Worm (Caenorhabditis elegans) whole organism, late embryonic: Measurements from ENCODE around the gene F53E10.1.

Experiments
- C08G9.2 ChIP-seq: sonication (generic microtip); optimal IDR thresholded peaks from 2 replicates; lab custom pipeline; 2016; ENCODE audit warnings: mild to moderate bottlenecking, missing genetic modification characterization, moderate library complexity, missing compliant biosample characterization
- F13H6.1 ChIP-seq: sonication (generic microtip); optimal IDR thresholded peaks from 2 replicates; lab custom pipeline; 2016; ENCODE audit warnings: missing genetic modification characterization, missing compliant biosample characterization
- K02D7.2 ChIP-seq: sonication (generic microtip); optimal IDR thresholded peaks from 2 replicates; lab custom pipeline; 2017; ENCODE audit warnings: mild to moderate bottlenecking, missing genetic modification characterization, missing compliant biosample characterization
- K09A11.1 ChIP-seq: sonication (generic microtip); optimal IDR thresholded peaks from 2 replicates; lab custom pipeline; 2017; ENCODE audit warnings: antibody characterized with exemption, mild to moderate bottlenecking, missing genetic modification characterization, missing compliant biosample characterization; ENCODE audit not compliant: insufficient read depth
- Y22D7AL.16 ChIP-seq: sonication (generic microtip); optimal IDR thresholded peaks from 2 replicates; lab custom pipeline; 2016; ENCODE audit warnings: missing genetic modification characterization, missing compliant biosample characterization
- ahr-1 ChIP-seq: sonication (generic microtip); optimal IDR thresholded peaks from 2 replicates; lab custom pipeline; 2016; ENCODE audit warnings: missing genetic modification characterization, missing compliant biosample characterization
- ama-1 ChIP-seq: fragments of 150-350 bp; optimal IDR thresholded peaks from 2 replicates; lab custom pipeline; 2014
- ceh-14 ChIP-seq: sonication (generic microtip); optimal IDR thresholded peaks from 2 replicates; lab custom pipeline; 2016; ENCODE audit warnings: missing genotype, missing genetic modification characterization, missing compliant biosample characterization
- ceh-45 ChIP-seq: fragments of 200-800 bp; sonication (Bioruptor generic); IDR thresholded peaks from 2 replicates; pipeline ENCODE4 v1.3.6; 2022; ENCODE audit warnings: missing genetic modification reagents, missing genetic modification characterization, missing compliant biosample characterization
- dmd-4 ChIP-seq: sonication (generic microtip); optimal IDR thresholded peaks from 2 replicates; lab custom pipeline; 2016; ENCODE audit warnings: borderline replicate concordance, missing genetic modification characterization, missing compliant biosample characterization
- dve-1 ChIP-seq: sonication (generic microtip); optimal IDR thresholded peaks from 2 replicates; lab custom pipeline; 2017; ENCODE audit warnings: antibody characterized with exemption, mild to moderate bottlenecking, missing genetic modification characterization, missing compliant biosample characterization
- ets-4 ChIP-seq: sonication (generic microtip); optimal IDR thresholded peaks from 2 replicates; lab custom pipeline; 2016; ENCODE audit warnings: missing genetic modification characterization, missing compliant biosample characterization
- eyg-1 ChIP-seq: sonication (generic microtip); optimal IDR thresholded peaks from 2 replicates; lab custom pipeline; 2016; ENCODE audit warnings: missing genotype, missing genetic modification characterization, missing compliant biosample characterization
- fkh-10 ChIP-seq: fragments of 150-350 bp; optimal IDR thresholded peaks from 2 replicates; lab custom pipeline; 2014; ENCODE audit warnings: missing biosample characterization, missing genetic modification reagents, missing genetic modification characterization
- fkh-6 ChIP-seq: sonication (generic microtip); optimal IDR thresholded peaks from 2 replicates; lab custom pipeline; 2016; ENCODE audit warnings: missing genetic modification characterization, missing compliant biosample characterization
- hlh-13 ChIP-seq: fragments of 200-800 bp; sonication (Bioruptor generic); optimal IDR thresholded peaks from 2 replicates; lab custom pipeline; 2018; ENCODE audit warnings: mild to moderate bottlenecking, missing genetic modification characterization, missing compliant biosample characterization
- hlh-15 ChIP-seq: sonication (generic microtip); optimal IDR thresholded peaks from 2 replicates; lab custom pipeline; 2016; ENCODE audit warnings: missing genetic modification characterization, missing compliant biosample characterization
- hlh-30 ChIP-seq: sonication (generic microtip); optimal IDR thresholded peaks from 2 replicates; lab custom pipeline; 2017; ENCODE audit warnings: antibody characterized with exemption, missing genetic modification characterization, missing compliant biosample characterization; ENCODE audit not compliant: insufficient read depth
- hlh-6 ChIP-seq: sonication (generic microtip); optimal IDR thresholded peaks from 2 replicates; lab custom pipeline; 2016; ENCODE audit warnings: missing genotype, missing genetic modification characterization, missing compliant biosample characterization
- lim-6 ChIP-seq: sonication (generic microtip); optimal IDR thresholded peaks from 2 replicates; lab custom pipeline; 2016; ENCODE audit warnings: missing genetic modification characterization, missing compliant biosample characterization
- madf-2 ChIP-seq: sonication (generic microtip); optimal IDR thresholded peaks from 2 replicates; lab custom pipeline; 2017; ENCODE audit warnings: missing genetic modification characterization, missing compliant biosample characterization
- mec-3 ChIP-seq: sonication (generic microtip); optimal IDR thresholded peaks from 2 replicates; lab custom pipeline; 2016; ENCODE audit warnings: borderline replicate concordance, missing genetic modification characterization, missing compliant biosample characterization
- nhr-11 ChIP-seq: fragments of 150-350 bp; optimal IDR thresholded peaks from 2 replicates; lab custom pipeline; 2014; ENCODE audit warnings: missing biosample characterization, missing genetic modification characterization
- nhr-232 ChIP-seq: sonication (generic microtip); optimal IDR thresholded peaks from 2 replicates; lab custom pipeline; 2016; ENCODE audit warnings: missing genetic modification characterization, missing compliant biosample characterization
- npax-4 ChIP-seq: sonication (generic microtip); optimal IDR thresholded peaks from 2 replicates; lab custom pipeline; 2016; ENCODE audit warnings: missing genetic modification characterization, missing compliant biosample characterization
- odd-2 ChIP-seq: sonication (generic microtip); optimal IDR thresholded peaks from 2 replicates; lab custom pipeline; 2017; ENCODE audit warnings: antibody characterized with exemption, mild to moderate bottlenecking, missing genetic modification characterization, missing compliant biosample characterization
- pag-3 ChIP-seq: sonication (generic microtip); optimal IDR thresholded peaks from 2 replicates; lab custom pipeline; 2016; ENCODE audit warnings: missing compliant biosample characterization, missing genetic modification characterization, borderline replicate concordance
- pat-9 ChIP-seq: fragments of 200-800 bp; sonication (Bioruptor generic); optimal IDR thresholded peaks from 2 replicates; lab custom pipeline; 2018; ENCODE audit warnings: mild to moderate bottlenecking, missing genetic modification characterization, moderate library complexity, missing compliant biosample characterization
- rnt-1 ChIP-seq: sonication (generic microtip); optimal IDR thresholded peaks from 2 replicates; lab custom pipeline; 2016; ENCODE audit warnings: missing genetic modification characterization, missing compliant biosample characterization
- sdc-2 ChIP-seq: sonication (generic microtip); optimal IDR thresholded peaks from 2 replicates; lab custom pipeline; 2016; ENCODE audit warnings: missing genotype, missing genetic modification characterization, missing compliant biosample characterization
- sox-2 ChIP-seq: fragments of 200-800 bp; sonication (Bioruptor generic); IDR thresholded peaks from 2 replicates; pipeline ENCODE4 v1.3.6; 2022; ENCODE audit warnings: missing genetic modification reagents, missing genetic modification characterization, missing compliant biosample characterization
- syd-9 ChIP-seq: sonication (generic microtip); optimal IDR thresholded peaks from 2 replicates; lab custom pipeline; 2016; ENCODE audit warnings: mild to moderate bottlenecking, missing genetic modification characterization, moderate library complexity, missing compliant biosample characterization
- tbx-2 ChIP-seq: sonication (generic microtip); optimal IDR thresholded peaks from 2 replicates; lab custom pipeline; 2016; ENCODE audit warnings: missing genetic modification characterization, missing compliant biosample characterization
- zip-5 ChIP-seq: sonication (generic microtip); optimal IDR thresholded peaks from 2 replicates; lab custom pipeline; 2016; ENCODE audit warnings: missing genetic modification characterization, missing compliant biosample characterization
- ztf-16 ChIP-seq: sonication (generic microtip); optimal IDR thresholded peaks from 2 replicates; lab custom pipeline; 2017; ENCODE audit warnings: missing genetic modification characterization, missing compliant biosample characterization

F53E10.1 gene

ce11 chrV:2603056-2603455 lies 12.1 kb upstream of the F53E10.1 start, which contains the start of gene F53E10.6 (continued):
- no peak for TF ChIP-seq fkh-6 (tag; lab: Kevin White, UChicago)
- no peak for TF ChIP-seq dve-1
- no peak for TF ChIP-seq eyg-1 (tag; lab: Kevin White, UChicago)
- no peak for TF ChIP-seq ceh-14 (tag; lab: Kevin White, UChicago)
- no peak for TF ChIP-seq pat-9 (tag; lab: Kevin White, UChicago)
- TF ChIP-seq nhr-11 (tag; lab: Kevin White, UChicago): no peak
- peak; percentile 2 for TF ChIP-seq npax-4 (tag; lab: Kevin White, UChicago)
- TF ChIP-seq tbx-2 (tag; lab: Kevin White, UChicago): peak; percentile 63
- peak; percentile 63 for TF ChIP-seq zip-5 (tag; lab: Kevin White, UChicago)
- peak; percentile 76 for TF ChIP-seq ets-4 (tag; lab: Kevin White, UChicago)
- peak; percentile 39 for TF ChIP-seq mec-3 (tag; lab: Kevin White, UChicago)
- no peak for TF ChIP-seq sox-2 (GFP tag; lab: Robert Waterston, UW)
- peak; percentile 91 for TF ChIP-seq C08G9.2 (tag; lab: Kevin White, UChicago)
- no peak for TF ChIP-seq F13H6.1
- TF ChIP-seq syd-9: no peak

DNA sequence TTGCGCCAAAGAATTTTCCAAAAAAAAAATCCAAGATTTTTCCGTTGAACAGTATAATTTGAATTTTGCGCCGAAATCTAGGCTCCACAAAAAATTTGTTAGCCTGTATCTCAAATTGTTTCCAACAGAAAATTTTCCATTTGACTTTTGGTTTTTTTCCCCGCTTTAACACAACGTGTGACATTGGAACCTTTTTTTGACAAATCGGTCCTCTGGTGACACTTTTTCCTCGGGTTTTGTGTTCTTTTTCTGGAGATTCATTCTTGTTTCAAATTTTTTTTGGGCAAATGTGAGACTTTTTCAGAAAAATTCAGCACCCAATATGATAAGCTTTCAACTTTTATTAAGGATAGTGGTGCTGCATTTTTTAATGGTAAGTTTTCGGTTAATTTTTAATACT lies 6.8 kb upstream of the F53E10.1 start, which contains the start of gene acr-17:
TSS of gene acr-17 (plus strand) at position 301 of the 400 bp plus-strand sequence.
- TF ChIP-seq ceh-45 (GFP tag; lab: Robert Waterston, UW) (no peak), C08G9.2 (tag; lab: Kevin White, UChicago) (no peak), pat-9 (tag; lab: Kevin White, UChicago) (no peak), madf-2 (tag; lab: Kevin White, UChicago) (no peak), syd-9 (no peak), sox-2 (GFP tag; lab: Robert Waterston, UW) (no peak), lim-6 (tag; lab: Kevin White, UChicago) (no peak), dmd-4 (tag; lab: Kevin White, UChicago) (no peak), Y22D7AL.16 (tag; lab: Kevin White, UChicago) (no peak), fkh-10 (GFP tag; lab: Kevin White, UChicago) (no peak), sdc-2 (tag; lab: Kevin White, UChicago) (no peak), ama-1 (lab: Kevin White, UChicago) (no peak), hlh-15 (tag; lab: Kevin White, UChicago) (no peak), dve-1 (no peak), ztf-16 (tag; lab: Kevin White, UChicago) (no peak)
- TF ChIP-seq, all 69 proteins: peak for 0

ce11 chrV:2617499-2617898 lies 2.4 kb downstream of the F53E10.1 start:
- TF ChIP-seq hlh-30 (tag; lab: Kevin White, UChicago) (no peak), fkh-6 (tag; lab: Kevin White, UChicago) (no peak), K09A11.1 (no peak), hlh-13 (GFP tag; lab: Kevin White, UChicago) (no peak), hlh-15 (tag; lab: Kevin White, UChicago) (no peak), tbx-2 (tag; lab: Kevin White, UChicago) (no peak), zip-5 (tag; lab: Kevin White, UChicago) (no peak), sdc-2 (tag; lab: Kevin White, UChicago) (no peak), pat-9 (tag; lab: Kevin White, UChicago) (no peak), nhr-11 (tag; lab: Kevin White, UChicago) (no peak), K02D7.2 (no peak), odd-2 (tag; lab: Kevin White, UChicago) (no peak)

ce11 chrV:2621879-2622278 lies 6.8 kb downstream of the F53E10.1 start, which contains the start of gene srh-271:
TSS of gene srh-271 (minus strand) at chrV:2621979.
- TF ChIP-seq hlh-6 (tag; lab: Kevin White, UChicago): no peak
- TF ChIP-seq hlh-30 (tag; lab: Kevin White, UChicago): no peak
- TF ChIP-seq nhr-232 (tag; lab: Kevin White, UChicago): no peak
- TF ChIP-seq ahr-1 (tag; lab: Kevin White, UChicago): no peak
- TF ChIP-seq nhr-11 (tag; lab: Kevin White, UChicago): no peak
- TF ChIP-seq Y22D7AL.16 (tag; lab: Kevin White, UChicago): no peak
- TF ChIP-seq pag-3: no peak
- no peak for TF ChIP-seq K09A11.1
- no peak for TF ChIP-seq K02D7.2
- no peak for TF ChIP-seq npax-4 (tag; lab: Kevin White, UChicago)
- TF ChIP-seq ceh-14 (tag; lab: Kevin White, UChicago): no peak
- no peak for TF ChIP-seq rnt-1
- TF ChIP-seq, all 69 proteins: peak for 0
